Fruit fly (Drosophila melanogaster): ENCODE data around the gene Pino.

DNA sequence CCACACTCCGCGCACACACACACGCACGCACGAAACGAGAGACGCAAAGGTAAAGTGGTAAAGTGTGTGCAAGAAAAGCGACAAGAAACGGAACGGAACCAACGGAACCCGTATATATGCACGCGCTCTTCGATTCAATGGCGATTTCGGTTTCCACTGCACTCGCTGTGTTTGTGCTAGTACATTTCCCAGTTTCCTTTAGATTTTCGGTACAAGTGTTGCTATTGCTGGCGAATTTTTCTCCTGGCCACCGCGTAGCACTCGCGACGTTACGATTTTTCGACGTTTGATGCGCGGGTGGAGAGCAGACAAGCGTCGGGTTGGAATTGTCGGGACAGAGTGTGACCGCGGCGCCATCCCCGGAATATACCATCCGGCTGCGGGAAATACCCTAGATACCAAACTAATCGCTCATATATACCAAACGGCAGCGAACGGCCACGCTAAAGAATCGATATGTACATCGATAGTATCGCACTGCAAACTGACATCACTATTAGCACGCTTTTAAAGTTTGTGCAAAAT is 51.2 kb downstream of the Pino start, which contains the start of the genes S and ast:
- TF ChIP-seq usp (GFP tag; optimal IDR thresholded peaks at IDR 0.05) (no peak), pan (optimal IDR thresholded peaks at IDR 0.05) (no peak), CG8478 (optimal IDR thresholded peaks at IDR 0.05) (no peak), psq (optimal IDR thresholded peaks at IDR 0.05) (no peak), EcR (GFP tag; optimal IDR thresholded peaks at IDR 0.05) (no peak)
